Fruit fly (Drosophila melanogaster): ENCODE measurements around the gene CG13042.

CG13042 gene

dm6 chr3L:16351770-16352429 is 43.6 kb upstream of the CG13042 start, which contains the start of the genes Golgin104 and Tcs3 (continued):
- TF ChIP-seq ewg (GFP tag; optimal IDR thresholded peaks at IDR 0.05) (no peak), CG15514 (GFP tag; optimal IDR thresholded peaks at IDR 0.05) (peak; percentile 36), dati (GFP tag; IDR thresholded peaks at IDR 0.05) (no peak), CG10267 (tag; optimal IDR thresholded peaks at IDR 0.05) (peak; percentile 3), crol (GFP tag; IDR thresholded peaks at IDR 0.05) (no peak), CG7372 (GFP tag; IDR thresholded peaks at IDR 0.05) (no peak), Stat92E (GFP tag; optimal IDR thresholded peaks at IDR 0.05) (peak in 1 of 3 experiments; percentile 80), sqz (GFP tag; optimal IDR thresholded peaks at IDR 0.05) (no peak), schlank (tag; optimal IDR thresholded peaks at IDR 0.05) (no peak), vnd (GFP tag; IDR thresholded peaks at IDR 0.05; ENCODE audit: partially characterized antibody) (no peak), phol (tag; optimal IDR thresholded peaks at IDR 0.05) (peak; percentile 4), CG11695 (GFP tag; IDR thresholded peaks at IDR 0.05) (no peak), Sry-δ (GFP tag; optimal IDR thresholded peaks at IDR 0.05) (peak; percentile 16), BEAF-32 (GFP tag; optimal IDR thresholded peaks at IDR 0.05) (peak; percentile 21), CG13287 (GFP tag; IDR thresholded peaks at IDR 0.05; ENCODE audit: partially characterized antibody) (peak; percentile 49; the same call in 1 of the 2 replicates), HLH4C (GFP tag; IDR thresholded peaks at IDR 0.05; ENCODE audit: partially characterized antibody) (0 out of 3 replicates have a peak, but pooled peaks have one; percentile 17), E2f2 (GFP tag; IDR thresholded peaks at IDR 0.05) (peak; percentile 59), CG1233 (GFP tag; optimal IDR thresholded peaks at IDR 0.05) (no peak), trem (tag; optimal IDR thresholded peaks at IDR 0.05) (peak; percentile 99), CG11093 (GFP tag; IDR thresholded peaks at IDR 0.05) (no peak), Pdp1 (GFP tag; optimal IDR thresholded peaks at IDR 0.05) (peak in 1 of 2 experiments; percentile 3), YL-1 (GFP tag; optimal IDR thresholded peaks at IDR 0.05) (peak; percentile 63), CG32772 (GFP tag; IDR thresholded peaks at IDR 0.05) (no peak), nmo (GFP tag; optimal IDR thresholded peaks at IDR 0.05) (peak; percentile 8), tup (GFP tag; optimal IDR thresholded peaks at IDR 0.05) (no peak)

dm6 chr3L:16349686-16350085 is 41.4 kb upstream of the CG13042 start:
- TF ChIP-seq Med (GFP tag) (peak; percentile 5), CG12391 (tag; optimal IDR thresholded peaks at IDR 0.05) (no peak), Bdp1 (GFP tag; optimal IDR thresholded peaks at IDR 0.05) (peak; percentile 95), CG6791 (GFP tag; IDR thresholded peaks at IDR 0.05; ENCODE audit: partially characterized antibody) (0 out of 3 replicates have a peak, but pooled peaks have one; percentile 43), CG7963 (GFP tag; IDR thresholded peaks at IDR 0.05; ENCODE audit: partially characterized antibody) (0 out of 3 replicates have a peak, but pooled peaks have one; percentile 8)

dm6 chr3L:16347914-16348313 is 39.6 kb upstream of the CG13042 start, which contains the start of gene mRpS34:
mRpS34 (plus strand) TSS chr3L:16348074.
- TF ChIP-seq E2f2 (GFP tag; IDR thresholded peaks at IDR 0.05) (peak; percentile 66), CG32772 (GFP tag; IDR thresholded peaks at IDR 0.05) (no peak), MESR4 (GFP tag; optimal IDR thresholded peaks at IDR 0.05) (peak; percentile 81), Myb (GFP tag; optimal IDR thresholded peaks at IDR 0.05) (peak; percentile 89), pzg (GFP tag; optimal IDR thresholded peaks at IDR 0.05) (peak; percentile 46), Dp (GFP tag; optimal IDR thresholded peaks at IDR 0.05) (peak; percentile 66), Pdp1 (GFP tag; optimal IDR thresholded peaks at IDR 0.05) (peak in 1 of 2 experiments; percentile 85), CG9727 (GFP tag; optimal IDR thresholded peaks at IDR 0.05) (no peak), CG10366 (GFP tag; IDR thresholded peaks at IDR 0.05) (no peak), jumu (GFP tag; optimal IDR thresholded peaks at IDR 0.05) (no peak), chinmo (GFP tag; IDR thresholded peaks at IDR 0.05; ENCODE audit: partially characterized antibody) (0 out of 4 replicates have a peak, but pooled peaks have one; percentile 27), CG6791 (GFP tag; IDR thresholded peaks at IDR 0.05; ENCODE audit: partially characterized antibody) (peak; percentile 23; the same call in 1 of the 3 replicates), CG9215 (GFP tag; IDR thresholded peaks at IDR 0.05) (peak; percentile 90), crc (GFP tag; optimal IDR thresholded peaks at IDR 0.05) (no peak), stwl (tag; optimal IDR thresholded peaks at IDR 0.05) (peak; percentile 55), YL-1 (GFP tag; optimal IDR thresholded peaks at IDR 0.05) (peak; percentile 51), CG13287 (GFP tag; IDR thresholded peaks at IDR 0.05; ENCODE audit: partially characterized antibody) (peak; percentile 36), crp (GFP tag; optimal IDR thresholded peaks at IDR 0.05) (peak; percentile 31 to 87), CG4617 (GFP tag; optimal IDR thresholded peaks at IDR 0.05; ENCODE audit: borderline replicate concordance) (peak; percentile 52), MBD-R2 (GFP tag; IDR thresholded peaks at IDR 0.05) (peak; percentile 74)
